Worm (Caenorhabditis elegans): Measurements from ENCODE around the gene F32B6.4.

The F32B6.4 gene

ce11 chrIV:9878893-9879379, 12.9 kb downstream of the F32B6.4 start, which contains the start of gene nhr-4:
Gene nhr-4, plus strand, starts transcription at chrIV:9879329.
- TF ChIP-seq elt-3 (tag; optimal IDR thresholded peaks at IDR 0.05) = no peak
- TF ChIP-seq nhr-25 (tag; optimal IDR thresholded peaks at IDR 0.05) = no peak
- no peak for TF ChIP-seq blmp-1 (tag; optimal IDR thresholded peaks at IDR 0.05; ENCODE audit: insufficient read depth)
- no peak for TF ChIP-seq nhr-77 (tag; optimal IDR thresholded peaks at IDR 0.05)
- no peak for TF ChIP-seq skn-1 (tag; optimal IDR thresholded peaks at IDR 0.05)
- no peak for TF ChIP-seq crh-2 (tag; optimal IDR thresholded peaks at IDR 0.05)
- no peak for TF ChIP-seq sma-9 (GFP tag; optimal IDR thresholded peaks at IDR 0.05)
- TF ChIP-seq sma-9 (tag; optimal IDR thresholded peaks at IDR 0.05) = no peak
- no peak for TF ChIP-seq nhr-12 (tag; optimal IDR thresholded peaks at IDR 0.05)
- TF ChIP-seq ama-1 (optimal IDR thresholded peaks at IDR 0.05) = no peak
- TF ChIP-seq alr-1 (tag; optimal IDR thresholded peaks at IDR 0.05) = no peak
- TF ChIP-seq mab-5 (tag; optimal IDR thresholded peaks at IDR 0.05) = no peak

ce11 chrIV:9875646-9876045, 16.2 kb downstream of the F32B6.4 start:
- TF ChIP-seq skn-1 (tag; optimal IDR thresholded peaks at IDR 0.05) (no peak), nhr-25 (tag; optimal IDR thresholded peaks at IDR 0.05) (peak; percentile 81), nhr-10 (tag; optimal IDR thresholded peaks at IDR 0.05) (no peak), peb-1 (tag; optimal IDR thresholded peaks at IDR 0.05) (no peak), ztf-4 (tag; optimal IDR thresholded peaks at IDR 0.05) (peak; percentile 45), blmp-1 (tag; optimal IDR thresholded peaks at IDR 0.05; ENCODE audit: insufficient read depth) (peak; percentile 79), crh-2 (tag; optimal IDR thresholded peaks at IDR 0.05) (peak; percentile 53), sma-9 (GFP tag; optimal IDR thresholded peaks at IDR 0.05) (peak; percentile 91), sma-9 (tag; optimal IDR thresholded peaks at IDR 0.05) (no peak), ceh-16 (tag; optimal IDR thresholded peaks at IDR 0.05) (no peak), gmeb-1 (tag; optimal IDR thresholded peaks at IDR 0.05) (peak; percentile 40), lsy-2 (tag; optimal IDR thresholded peaks at IDR 0.05) (peak in 1 of 2 experiments; percentile 38), nhr-237 (tag; optimal IDR thresholded peaks at IDR 0.05) (no peak), mab-5 (tag; optimal IDR thresholded peaks at IDR 0.05) (no peak), ztf-11 (tag; optimal IDR thresholded peaks at IDR 0.05) (no peak), dmd-4 (tag; optimal IDR thresholded peaks at IDR 0.05) (no peak), mdl-1 (tag; optimal IDR thresholded peaks at IDR 0.05) (peak in 1 of 2 experiments; percentile 47), elt-3 (tag; optimal IDR thresholded peaks at IDR 0.05) (no peak), F13H6.1 (tag; optimal IDR thresholded peaks at IDR 0.05) (no peak), unc-55 (GFP tag; optimal IDR thresholded peaks at IDR 0.05) (no peak), nhr-12 (tag; optimal IDR thresholded peaks at IDR 0.05) (no peak), lin-11 (tag; optimal IDR thresholded peaks at IDR 0.05) (no peak), fos-1 (tag; optimal IDR thresholded peaks at IDR 0.05) (peak; percentile 95), sma-3 (GFP tag; optimal IDR thresholded peaks at IDR 0.05) (peak; percentile 54), nhr-129 (tag; optimal IDR thresholded peaks at IDR 0.05) (peak; percentile 37), ztf-1 (GFP tag; conservative IDR thresholded peaks at IDR 0.05) (no peak), nhr-21 (tag; optimal IDR thresholded peaks at IDR 0.05) (peak; percentile 75)

ce11 chrIV:9873837-9874236, 18.0 kb downstream of the F32B6.4 start:
- TF ChIP-seq nhr-10 (tag; optimal IDR thresholded peaks at IDR 0.05) = no peak
- peak; percentile 64 for TF ChIP-seq fos-1 (tag; optimal IDR thresholded peaks at IDR 0.05)
- peak in 1 of 2 experiments; percentile 56 for TF ChIP-seq lsy-2 (tag; optimal IDR thresholded peaks at IDR 0.05)
- peak; percentile 61 for TF ChIP-seq C34F6.9 (tag; optimal IDR thresholded peaks at IDR 0.05)
- no peak for TF ChIP-seq Y55F3AM.14 (GFP tag; optimal IDR thresholded peaks at IDR 0.05)
- peak; percentile 73 for TF ChIP-seq F13H6.1 (tag; optimal IDR thresholded peaks at IDR 0.05)
- TF ChIP-seq ceh-16 (tag; optimal IDR thresholded peaks at IDR 0.05) = peak; percentile 61
- TF ChIP-seq lin-13 (GFP tag; optimal IDR thresholded peaks at IDR 0.05) = peak; percentile 28
- peak; percentile 11 for TF ChIP-seq gmeb-1 (tag; optimal IDR thresholded peaks at IDR 0.05)
- peak; percentile 39 for TF ChIP-seq nhr-21 (tag; optimal IDR thresholded peaks at IDR 0.05)
- peak; percentile 69 for TF ChIP-seq unc-55 (GFP tag; optimal IDR thresholded peaks at IDR 0.05)
- TF ChIP-seq nhr-25 (tag; optimal IDR thresholded peaks at IDR 0.05) = peak; percentile 25
- no peak for TF ChIP-seq peb-1 (tag; optimal IDR thresholded peaks at IDR 0.05)
- peak in 1 of 2 experiments; percentile 23 for TF ChIP-seq mdl-1 (tag; optimal IDR thresholded peaks at IDR 0.05)
- TF ChIP-seq nhr-12 (tag; optimal IDR thresholded peaks at IDR 0.05) = no peak
- TF ChIP-seq elt-3 (tag; optimal IDR thresholded peaks at IDR 0.05) = no peak
- peak; percentile 78 for TF ChIP-seq nhr-129 (tag; optimal IDR thresholded peaks at IDR 0.05)
- peak; percentile 53 for TF ChIP-seq egl-27 (tag; optimal IDR thresholded peaks at IDR 0.05)
- no peak for TF ChIP-seq alr-1 (tag; optimal IDR thresholded peaks at IDR 0.05)
- TF ChIP-seq lin-11 (tag; optimal IDR thresholded peaks at IDR 0.05) = no peak
- TF ChIP-seq ztf-4 (tag; optimal IDR thresholded peaks at IDR 0.05) = no peak
- no peak for TF ChIP-seq nhr-77 (tag; optimal IDR thresholded peaks at IDR 0.05)
- no peak for TF ChIP-seq dmd-4 (tag; optimal IDR thresholded peaks at IDR 0.05)
- no peak for TF ChIP-seq zag-1 (tag; optimal IDR thresholded peaks at IDR 0.05)
- TF ChIP-seq ztf-1 (GFP tag; conservative IDR thresholded peaks at IDR 0.05) = no peak
- TF ChIP-seq blmp-1 (tag; optimal IDR thresholded peaks at IDR 0.05; ENCODE audit: insufficient read depth) = peak; percentile 14
- no peak for TF ChIP-seq ceh-82 (tag; optimal IDR thresholded peaks at IDR 0.05)
- TF ChIP-seq nhr-6 (tag; optimal IDR thresholded peaks at IDR 0.05) = peak; percentile 54
- no peak for TF ChIP-seq nhr-11 (tag; optimal IDR thresholded peaks at IDR 0.05)
- TF ChIP-seq ama-1 (optimal IDR thresholded peaks at IDR 0.05) = peak; percentile 36
- no peak for TF ChIP-seq mbf-1 (tag; optimal IDR thresholded peaks at IDR 0.05)
- TF ChIP-seq aly-2 (tag; optimal IDR thresholded peaks at IDR 0.05) = no peak
- TF ChIP-seq nhr-237 (tag; optimal IDR thresholded peaks at IDR 0.05) = no peak
- no peak for TF ChIP-seq unc-39 (tag; optimal IDR thresholded peaks at IDR 0.05)
- TF ChIP-seq ZK546.5 (tag; optimal IDR thresholded peaks at IDR 0.05) = no peak
- no peak for TF ChIP-seq mab-5 (tag; optimal IDR thresholded peaks at IDR 0.05)
- no peak for TF ChIP-seq sem-4 (tag; optimal IDR thresholded peaks at IDR 0.05)
- TF ChIP-seq ztf-11 (tag; optimal IDR thresholded peaks at IDR 0.05) = no peak
- no peak for TF ChIP-seq snpc-4 (tag; optimal IDR thresholded peaks at IDR 0.05)
- TF ChIP-seq skn-1 (tag; optimal IDR thresholded peaks at IDR 0.05) = no peak
- TF ChIP-seq sma-3 (GFP tag; optimal IDR thresholded peaks at IDR 0.05) = peak; percentile 10
- no peak for TF ChIP-seq elt-1 (tag; optimal IDR thresholded peaks at IDR 0.05)
